Worm (Caenorhabditis elegans): ENCODE data around the gene T10B5.10.

- no peak for TF ChIP-seq tab-1 (GFP tag; IDR thresholded peaks at IDR 0.05)
- no peak for TF ChIP-seq cog-1 (tag; optimal IDR thresholded peaks at IDR 0.05)
These were observed 8.9 kb upstream of the T10B5.10 start for ce11 chrV:1864997-1865396.

Measured in whole organism, midembryonic.